Worm (Caenorhabditis elegans) whole organism, young adult: ENCODE measurements around the gene C15H11.1.

ENCODE experiments used
- hmg-20 ChIP-seq: fragments of 200-800 bp; sonication (Bioruptor generic); IDR thresholded peaks from 2 replicates; pipeline ENCODE4 v1.3.6; 2022; ENCODE audit warnings: missing genetic modification reagents, missing genetic modification characterization, missing compliant biosample characterization
- madf-10 ChIP-seq: sonication (generic microtip); optimal IDR thresholded peaks from 2 replicates; lab custom pipeline; 2016; ENCODE audit warnings: mild to moderate bottlenecking, missing genetic modification characterization, missing compliant biosample characterization

- no peak for TF ChIP-seq hmg-20 (GFP tag; lab: Robert Waterston, UW)
- no peak for TF ChIP-seq madf-10 (tag; lab: Kevin White, UChicago)
These were observed 47.2 kb downstream of the C15H11.1 start, which contains the start of gene F23B12.4 for ce11 chrV:14440841-14441240.
